Fruit fly (Drosophila melanogaster) whole organism, wandering third instar larva: ENCODE data around the gene ro.

ENCODE experiments used
- Abd-B ChIP-seq: fragments of >200 bp; optimal IDR thresholded peaks from 2 replicates; lab custom pipeline; 2017; ENCODE audit warnings: missing biosample characterization, missing genetic modification characterization
- CG32264 ChIP-seq: fragments of 200-800 bp; sonication (Bioruptor generic); optimal IDR thresholded peaks from 2 replicates; lab custom pipeline; 2016; ENCODE audit warnings: missing biosample characterization, missing genetic modification characterization
- CG9705 ChIP-seq: fragments of 200-800 bp; sonication (Bioruptor generic); optimal IDR thresholded peaks from 2 replicates; lab custom pipeline; 2018; ENCODE audit warnings: missing biosample characterization, mild to moderate bottlenecking, missing genetic modification characterization
- CrebA ChIP-seq: fragments of 200-800 bp; sonication (Bioruptor generic); optimal IDR thresholded peaks from 2 replicates; lab custom pipeline; 2016; ENCODE audit warnings: missing biosample characterization, mild to moderate bottlenecking, missing genetic modification characterization, borderline replicate concordance
- Dfd ChIP-seq: fragments of >200 bp; optimal IDR thresholded peaks from 2 replicates; lab custom pipeline; 2017; ENCODE audit warnings: missing biosample characterization, missing genetic modification characterization
- Dif ChIP-seq: fragments of 200-275, 200-300 bp; sonication (Bioruptor generic); optimal IDR thresholded peaks from 2 replicates; lab custom pipeline; 2018; ENCODE audit warnings: missing biosample characterization, missing genetic modification characterization; ENCODE audit not compliant: partially characterized antibody
- GATAd ChIP-seq: sonication (Bioruptor generic); optimal IDR thresholded peaks from 2 replicates; lab custom pipeline; 2016; ENCODE audit warnings: missing biosample characterization, missing genetic modification characterization
- HLH106 ChIP-seq: fragments of 200-800 bp; optimal IDR thresholded peaks from 3 replicates; lab custom pipeline; 2019; ENCODE audit warnings: missing biosample characterization, mild to moderate bottlenecking, missing genetic modification characterization, moderate library complexity
- Hnf4 ChIP-seq: fragments of 200-800 bp; sonication (Bioruptor generic); optimal IDR thresholded peaks from 2 replicates; lab custom pipeline; 2016; ENCODE audit warnings: missing biosample characterization, mild to moderate bottlenecking, missing genetic modification characterization
- Hr78 ChIP-seq: fragments of >200 bp; optimal IDR thresholded peaks from 2 replicates; lab custom pipeline; 2017; ENCODE audit warnings: missing biosample characterization, missing genetic modification characterization
- Hr83 ChIP-seq: fragments of 200-300 bp; sonication (Bioruptor generic); optimal IDR thresholded peaks from 2 replicates; lab custom pipeline; 2016; ENCODE audit warnings: missing biosample characterization, mild to moderate bottlenecking, missing genetic modification characterization, moderate library complexity; ENCODE audit not compliant: poor library complexity, severe bottlenecking
- Jra ChIP-seq: sonication (Bioruptor generic); optimal IDR thresholded peaks from 2 replicates; lab custom pipeline; 2016; ENCODE audit warnings: missing biosample characterization, missing genetic modification characterization
- Mio ChIP-seq: sonication (Bioruptor generic); optimal IDR thresholded peaks from 2 replicates; lab custom pipeline; 2016; ENCODE audit warnings: missing biosample characterization, missing genetic modification characterization
- Myc ChIP-seq: fragments of >200 bp; optimal IDR thresholded peaks from 2 replicates; lab custom pipeline; 2017
- N ChIP-seq: fragments of >200 bp; optimal IDR thresholded peaks from 2 replicates; lab custom pipeline; 2018; ENCODE audit warnings: missing biosample characterization, missing external identifiers, missing genetic modification characterization
- OdsH ChIP-seq: fragments of 200-800 bp; sonication (Bioruptor generic); optimal IDR thresholded peaks from 2 replicates; lab custom pipeline; 2016; ENCODE audit warnings: missing biosample characterization, mild to moderate bottlenecking, missing genetic modification characterization
- Rel ChIP-seq, 2 experiments: fragments of 200-800 bp; sonication (Bioruptor generic) in 1 of 2; optimal IDR thresholded peaks; 2 replicates in 1 of 2; 3 replicates in 1 of 2; lab custom pipeline; 2016 to 2019; ENCODE audit warnings: mild to moderate bottlenecking in 2 of 2, missing biosample characterization in 2 of 2, missing genetic modification characterization in 2 of 2, moderate library complexity in 1 of 2
- Sp1 ChIP-seq: fragments of 200-800 bp; sonication (Bioruptor generic); optimal IDR thresholded peaks from 3 replicates; lab custom pipeline; 2019; ENCODE audit warnings: missing biosample characterization, mild to moderate bottlenecking, missing genetic modification characterization, moderate library complexity
- Vsx2 ChIP-seq: fragments of 200-300, 225-300 bp; sonication (Bioruptor generic); optimal IDR thresholded peaks from 2 replicates; lab custom pipeline; 2018; ENCODE audit warnings: missing biosample characterization, missing genetic modification characterization; ENCODE audit not compliant: partially characterized antibody
- br ChIP-seq: fragments of 200-800 bp; sonication (Bioruptor generic); optimal IDR thresholded peaks from 2 replicates; lab custom pipeline; 2016; ENCODE audit warnings: missing biosample characterization, missing genetic modification characterization
- brk ChIP-seq: fragments of 200-800 bp; sonication (Bioruptor generic); optimal IDR thresholded peaks from 2 replicates; lab custom pipeline; 2016; ENCODE audit warnings: missing biosample characterization, mild to moderate bottlenecking, missing genetic modification characterization
- dl ChIP-seq, 2 experiments: fragments of 175-275, 200-275 bp in 1 of 2; fragments of 200-275 bp in 1 of 2; sonication (Bioruptor generic); optimal IDR thresholded peaks; lab custom pipeline; 2018; ENCODE audit warnings: mild to moderate bottlenecking in 2 of 2, missing biosample characterization in 2 of 2, missing genetic modification characterization in 2 of 2, moderate library complexity in 2 of 2; ENCODE audit not compliant: partially characterized antibody in 2 of 2, insufficient read depth in 1 of 2
- dmrt93B ChIP-seq: fragments of 200-800 bp; sonication (Bioruptor generic); optimal IDR thresholded peaks from 2 replicates; lab custom pipeline; 2018; ENCODE audit warnings: missing biosample characterization, mild to moderate bottlenecking, missing genetic modification characterization
- dsf ChIP-seq: sonication (Bioruptor generic); optimal IDR thresholded peaks from 2 replicates; lab custom pipeline; 2016; ENCODE audit warnings: missing biosample characterization, missing genetic modification characterization, borderline replicate concordance
- ey ChIP-seq: fragments of 200-800 bp; sonication (Bioruptor generic); optimal IDR thresholded peaks from 2 replicates; lab custom pipeline; 2016; ENCODE audit warnings: missing biosample characterization, missing genetic modification characterization
- foxo ChIP-seq, 2 experiments: fragments of 200-800 bp; sonication (Bioruptor generic); optimal IDR thresholded peaks; 2 replicates in 1 of 2; 3 replicates in 1 of 2; lab custom pipeline; 2016 to 2017; ENCODE audit warnings: missing biosample characterization in 2 of 2, missing genetic modification characterization in 2 of 2
- fru ChIP-seq: fragments of 200-800 bp; sonication (Bioruptor generic); optimal IDR thresholded peaks from 3 replicates; lab custom pipeline; 2016; ENCODE audit warnings: missing biosample characterization, mild to moderate bottlenecking, missing genetic modification characterization
- h ChIP-seq: fragments of 200-800 bp; sonication (Bioruptor generic); optimal IDR thresholded peaks from 3 replicates; lab custom pipeline; 2016; ENCODE audit warnings: missing biosample characterization, mild to moderate bottlenecking, missing genetic modification characterization
- jim ChIP-seq: fragments of 175-275, 200-325 bp; sonication (Bioruptor generic); optimal IDR thresholded peaks from 2 replicates; lab custom pipeline; 2016; ENCODE audit warnings: missing biosample characterization, mild to moderate bottlenecking, missing genetic modification characterization
- lola ChIP-seq: fragments of >200 bp; optimal IDR thresholded peaks from 2 replicates; lab custom pipeline; 2017; ENCODE audit warnings: missing biosample characterization, missing genetic modification characterization
- pan ChIP-seq: fragments of >200 bp; optimal IDR thresholded peaks from 2 replicates; lab custom pipeline; 2017
- psq ChIP-seq: fragments of 200-800 bp; sonication (Bioruptor generic); optimal IDR thresholded peaks from 3 replicates; lab custom pipeline; 2017; ENCODE audit warnings: missing biosample characterization, mild to moderate bottlenecking, missing genetic modification characterization, moderate library complexity
- rgr ChIP-seq: fragments of 200-800 bp; sonication (Bioruptor generic); optimal IDR thresholded peaks from 3 replicates; lab custom pipeline; 2016; ENCODE audit warnings: missing biosample characterization, mild to moderate bottlenecking, missing genetic modification characterization
- sage ChIP-seq: fragments of 200-800 bp; sonication (Bioruptor generic); optimal IDR thresholded peaks from 2 replicates; lab custom pipeline; 2016; ENCODE audit warnings: missing biosample characterization, mild to moderate bottlenecking, missing genetic modification characterization
- sv ChIP-seq: fragments of 200-800 bp; sonication (Bioruptor generic); optimal IDR thresholded peaks from 3 replicates; lab custom pipeline; 2016; ENCODE audit warnings: missing biosample characterization, missing genetic modification characterization
- tai ChIP-seq: sonication (Bioruptor generic); optimal IDR thresholded peaks from 2 replicates; lab custom pipeline; 2016; ENCODE audit warnings: missing biosample characterization, missing genetic modification characterization
- usp ChIP-seq: fragments of >200 bp; optimal IDR thresholded peaks from 2 replicates; lab custom pipeline; 2017; ENCODE audit warnings: missing biosample characterization, missing genetic modification characterization
- woc ChIP-seq: sonication (Bioruptor generic); optimal IDR thresholded peaks from 2 replicates; lab custom pipeline; 2016; ENCODE audit warnings: missing biosample characterization, mild to moderate bottlenecking, missing genetic modification characterization

ro gene

dm6 chr3R:26926477-26926876 is 45.5 kb upstream of the ro start:
- no peak for TF ChIP-seq Mio (GFP tag; lab: Kevin White, UChicago)
- TF ChIP-seq lola (GFP tag; lab: Kevin White, UChicago), result no peak
- no peak for TF ChIP-seq CG9705
- TF ChIP-seq sv, result no peak
- TF ChIP-seq Myc, result no peak
- TF ChIP-seq usp, result no peak

dm6 chr3R:26923830-26924333 is 42.9 kb upstream of the ro start:
- no peak for TF ChIP-seq tai (GFP tag; lab: Kevin White, UChicago)
- no peak for TF ChIP-seq usp
- TF ChIP-seq dsf (GFP tag; lab: Kevin White, UChicago), result no peak
- peak; percentile 3 for TF ChIP-seq psq (GFP tag; lab: Kevin White, UChicago)
- TF ChIP-seq rgr (GFP tag; lab: Kevin White, UChicago), result peak; percentile 53
- TF ChIP-seq GATAd (GFP tag; lab: Kevin White, UChicago), result no peak
- TF ChIP-seq Hr78, result no peak
- TF ChIP-seq dl (GFP tag; optimal IDR thresholded peaks at IDR 0.05; lab: Kevin White, UChicago; ENCODE audit: insufficient read depth in 1 of 2, partially characterized antibody in 2 of 2), result no peak
- TF ChIP-seq h (GFP tag; lab: Kevin White, UChicago), result peak; percentile 64
- peak; percentile 56 for TF ChIP-seq dmrt93B (GFP tag; lab: Kevin White, UChicago)
- TF ChIP-seq Jra (GFP tag; lab: Kevin White, UChicago), result no peak
- TF ChIP-seq pan (lab: Kevin White, UChicago), result no peak
- no peak for TF ChIP-seq brk (GFP tag; lab: Kevin White, UChicago)
- TF ChIP-seq sv, result no peak
- no peak for TF ChIP-seq Mio (GFP tag; lab: Kevin White, UChicago)
- TF ChIP-seq Myc, result no peak
- peak; percentile 52 for TF ChIP-seq HLH106 (tag; lab: Kevin White, UChicago)
- TF ChIP-seq OdsH (GFP tag; lab: Kevin White, UChicago), result peak; percentile 18
- peak; percentile 27 for TF ChIP-seq CG32264 (GFP tag; lab: Kevin White, UChicago)
- TF ChIP-seq fru (GFP tag; lab: Kevin White, UChicago), result peak; percentile 59
- no peak for TF ChIP-seq Abd-B (GFP tag; lab: Kevin White, UChicago)
- peak; percentile 47 for TF ChIP-seq Hnf4 (GFP tag; lab: Kevin White, UChicago)
- peak; percentile 25 for TF ChIP-seq Sp1 (GFP tag; lab: Kevin White, UChicago)
- TF ChIP-seq CG9705, result peak; percentile 22
- no peak for TF ChIP-seq Rel (GFP tag; optimal IDR thresholded peaks at IDR 0.05; lab: Kevin White, UChicago)
- no peak for TF ChIP-seq Rel (tag; optimal IDR thresholded peaks at IDR 0.05; lab: Kevin White, UChicago)
- peak in 1 of 2 experiments; percentile 52 for TF ChIP-seq foxo (GFP tag; optimal IDR thresholded peaks at IDR 0.05; lab: Kevin White, UChicago)
- no peak for TF ChIP-seq Vsx2 (GFP tag; lab: Kevin White, UChicago)
- peak; percentile 40 for TF ChIP-seq ey (GFP tag; lab: Kevin White, UChicago)
- no peak for TF ChIP-seq Hr83 (GFP tag; lab: Kevin White, UChicago)
- TF ChIP-seq CrebA (GFP tag; lab: Kevin White, UChicago), result no peak
- TF ChIP-seq br (GFP tag; lab: Kevin White, UChicago), result peak; percentile 54
- no peak for TF ChIP-seq lola (GFP tag; lab: Kevin White, UChicago)
- no peak for TF ChIP-seq jim
- no peak for TF ChIP-seq Dif (GFP tag; lab: Kevin White, UChicago)
- TF ChIP-seq N (GFP tag; lab: Kevin White, UChicago), result no peak
- peak; percentile 31 for TF ChIP-seq woc (GFP tag; lab: Kevin White, UChicago)
- TF ChIP-seq Dfd, result no peak
- TF ChIP-seq sage (GFP tag; lab: Kevin White, UChicago), result no peak
- TF ChIP-seq, all 38 proteins: peak for 15

dm6 chr3R:26918857-26919256 is 37.9 kb upstream of the ro start:
- no peak for TF ChIP-seq Rel (GFP tag; optimal IDR thresholded peaks at IDR 0.05; lab: Kevin White, UChicago)
- no peak for TF ChIP-seq Rel (tag; optimal IDR thresholded peaks at IDR 0.05; lab: Kevin White, UChicago)
- TF ChIP-seq sage (GFP tag; lab: Kevin White, UChicago), result no peak
- TF ChIP-seq GATAd (GFP tag; lab: Kevin White, UChicago), result no peak
- no peak for TF ChIP-seq brk (GFP tag; lab: Kevin White, UChicago)
- TF ChIP-seq tai (GFP tag; lab: Kevin White, UChicago), result no peak
- no peak for TF ChIP-seq pan (lab: Kevin White, UChicago)
- no peak for TF ChIP-seq Mio (GFP tag; lab: Kevin White, UChicago)
- TF ChIP-seq Vsx2 (GFP tag; lab: Kevin White, UChicago), result no peak
